Fruit fly (Drosophila melanogaster) whole organism, embryonic: Measurements from ENCODE around the gene Fbxl7.

ENCODE experiments used
- CG10209 ChIP-seq: fragments of 200-800 bp; sonication (Bioruptor generic); optimal IDR thresholded peaks from 3 replicates; lab custom pipeline; 2017; ENCODE audit warnings: missing biosample characterization, mild to moderate bottlenecking, missing genetic modification characterization, missing genetic modification reagents
- CG10979 ChIP-seq: fragments of 200-800 bp; sonication (Bioruptor generic); optimal IDR thresholded peaks from 2 replicates; lab custom pipeline; 2018; ENCODE audit warnings: missing biosample characterization, mild to moderate bottlenecking, missing genetic modification characterization, moderate library complexity
- CG11504 ChIP-seq: fragments of 200-800 bp; sonication (Bioruptor generic); optimal IDR thresholded peaks from 3 replicates; lab custom pipeline; 2019; ENCODE audit warnings: missing biosample characterization, mild to moderate bottlenecking, missing genetic modification characterization, moderate library complexity
- CG1233 ChIP-seq: fragments of 200-800 bp; sonication (Bioruptor generic); optimal IDR thresholded peaks from 4 replicates; lab custom pipeline; 2018; ENCODE audit warnings: missing biosample characterization, mild to moderate bottlenecking, missing genetic modification characterization
- CG12769 ChIP-seq: fragments of 200-800 bp; sonication (Bioruptor generic); optimal IDR thresholded peaks from 2 replicates; lab custom pipeline; 2019; ENCODE audit warnings: missing biosample characterization, mild to moderate bottlenecking, missing genetic modification characterization, moderate library complexity
- CG13624 ChIP-seq: fragments of 200-800 bp; sonication (Bioruptor generic); optimal IDR thresholded peaks from 2 replicates; lab custom pipeline; 2016; ENCODE audit warnings: missing biosample characterization, missing genetic modification characterization
- CG14441 ChIP-seq: fragments of 200-800 bp; sonication (Bioruptor generic); IDR thresholded peaks from 2 replicates; pipeline ENCODE4 v1.3.6; 2022; ENCODE audit warnings: missing biosample characterization, missing genetic modification characterization
- CG14965 ChIP-seq: fragments of 200-800 bp; sonication (Bioruptor generic); optimal IDR thresholded peaks from 2 replicates; lab custom pipeline; 2016; ENCODE audit warnings: missing biosample characterization, missing genetic modification characterization, borderline replicate concordance
- CG1647 ChIP-seq: fragments of 200-800 bp; sonication (Bioruptor generic); optimal IDR thresholded peaks from 3 replicates; lab custom pipeline; 2016; ENCODE audit warnings: missing biosample characterization, missing genetic modification characterization
- CG16863 ChIP-seq: fragments of 200-800 bp; sonication (Bioruptor generic); optimal IDR thresholded peaks from 3 replicates; lab custom pipeline; 2016; ENCODE audit warnings: missing biosample characterization, missing genetic modification characterization
- CG17186 ChIP-seq: fragments of 200-800 bp; sonication (Bioruptor generic); optimal IDR thresholded peaks from 3 replicates; lab custom pipeline; 2017; ENCODE audit warnings: missing biosample characterization, missing genetic modification reagents, missing genetic modification characterization
- CG17359 ChIP-seq: fragments of 200-800 bp; sonication (Bioruptor generic); optimal IDR thresholded peaks from 3 replicates; lab custom pipeline; 2018; ENCODE audit warnings: missing biosample characterization, mild to moderate bottlenecking, missing genetic modification characterization, moderate library complexity
- CG1832 ChIP-seq: fragments of 200-800 bp; sonication (Bioruptor generic); optimal IDR thresholded peaks from 2 replicates; lab custom pipeline; 2017; ENCODE audit warnings: missing biosample characterization, mild to moderate bottlenecking, missing genetic modification characterization, inconsistent platforms
- CG18599 ChIP-seq: fragments of 200-800 bp; sonication (Bioruptor generic); optimal IDR thresholded peaks from 3 replicates; lab custom pipeline; 2017; ENCODE audit warnings: missing biosample characterization, missing genetic modification characterization, mild to moderate bottlenecking, moderate library complexity, missing genetic modification reagents
- CG2678 ChIP-seq: fragments of 200-800 bp; sonication (Bioruptor generic); optimal IDR thresholded peaks from 3 replicates; lab custom pipeline; 2019; ENCODE audit warnings: missing biosample characterization, mild to moderate bottlenecking, missing genetic modification characterization, moderate library complexity
- CG31388 ChIP-seq: fragments of 200-800 bp; sonication (Bioruptor generic); optimal IDR thresholded peaks from 2 replicates; lab custom pipeline; 2016; ENCODE audit warnings: missing biosample characterization, missing genetic modification characterization
- CG33213 ChIP-seq: fragments of 200-800 bp; sonication (Bioruptor generic); optimal IDR thresholded peaks from 3 replicates; lab custom pipeline; 2016; ENCODE audit warnings: missing biosample characterization, missing genetic modification characterization
- CG33557 ChIP-seq: fragments of 200-800 bp; sonication (Bioruptor generic); optimal IDR thresholded peaks from 2 replicates; lab custom pipeline; 2019; ENCODE audit warnings: missing biosample characterization, mild to moderate bottlenecking, missing genetic modification characterization, moderate library complexity
- CG34422 ChIP-seq: fragments of 200-800 bp; sonication (Bioruptor generic); IDR thresholded peaks from 3 replicates; pipeline ENCODE4 v1.3.6; 2022; ENCODE audit warnings: missing biosample characterization, missing genetic modification characterization
- CG3838 ChIP-seq: fragments of 200-800 bp; sonication (Bioruptor generic); optimal IDR thresholded peaks from 3 replicates; lab custom pipeline; 2016; ENCODE audit warnings: missing biosample characterization, missing genetic modification characterization
- CG3847 ChIP-seq: fragments of 200-800 bp; sonication (Bioruptor generic); IDR thresholded peaks from 2 replicates; pipeline ENCODE4 v1.3.6; 2022; ENCODE audit warnings: missing biosample characterization, missing genetic modification characterization
- CG5245 ChIP-seq: fragments of 200-800 bp; sonication (Bioruptor generic); optimal IDR thresholded peaks from 3 replicates; lab custom pipeline; 2016; ENCODE audit warnings: missing biosample characterization, missing genetic modification characterization
- CG9817 ChIP-seq: fragments of 200-800 bp; sonication (Bioruptor generic); optimal IDR thresholded peaks from 2 replicates; lab custom pipeline; 2018; ENCODE audit warnings: missing biosample characterization, mild to moderate bottlenecking, missing genetic modification characterization, moderate library complexity
- Camta ChIP-seq: fragments of 200-800 bp; sonication (Bioruptor generic); optimal IDR thresholded peaks from 2 replicates; lab custom pipeline; 2016; ENCODE audit warnings: missing biosample characterization, missing genetic modification characterization
- Chrac-16 ChIP-seq: fragments of 200-800 bp; sonication (Bioruptor generic); optimal IDR thresholded peaks from 3 replicates; lab custom pipeline; 2016; ENCODE audit warnings: missing biosample characterization, missing genetic modification characterization
- Dp ChIP-seq: fragments of 200-800 bp; sonication (Bioruptor generic); optimal IDR thresholded peaks from 2 replicates; lab custom pipeline; 2018; ENCODE audit warnings: missing biosample characterization, mild to moderate bottlenecking, missing genetic modification characterization, moderate library complexity
- ERR ChIP-seq: fragments of 200-800 bp; sonication (Bioruptor generic); optimal IDR thresholded peaks from 2 replicates; lab custom pipeline; 2016; ENCODE audit warnings: missing biosample characterization, missing genetic modification characterization
- Elba2 ChIP-seq: fragments of 200-800 bp; sonication (Bioruptor generic); optimal IDR thresholded peaks from 3 replicates; lab custom pipeline; 2016; ENCODE audit warnings: missing biosample characterization, missing genetic modification characterization
- Fer1 ChIP-seq: fragments of 200-800 bp; sonication (Bioruptor generic); optimal IDR thresholded peaks from 2 replicates; lab custom pipeline; 2017; ENCODE audit warnings: missing biosample characterization, mild to moderate bottlenecking, missing genetic modification characterization
- Fer3 ChIP-seq: fragments of 200-800 bp; sonication (Bioruptor generic); optimal IDR thresholded peaks from 2 replicates; lab custom pipeline; 2018; ENCODE audit warnings: missing biosample characterization, mild to moderate bottlenecking, missing genetic modification characterization, moderate library complexity
- Hsf ChIP-seq: fragments of 200-800 bp; sonication (Bioruptor generic); optimal IDR thresholded peaks from 3 replicates; lab custom pipeline; 2016; ENCODE audit warnings: missing biosample characterization, missing genetic modification characterization
- Lhr ChIP-seq: fragments of 200-800 bp; sonication (Bioruptor generic); optimal IDR thresholded peaks from 3 replicates; lab custom pipeline; 2017; ENCODE audit warnings: mild to moderate bottlenecking, missing biosample characterization, missing genetic modification reagents, missing genetic modification characterization
- Mad ChIP-seq: fragments of 200-800 bp; sonication (Bioruptor generic); optimal IDR thresholded peaks from 2 replicates; lab custom pipeline; 2016; ENCODE audit warnings: missing biosample characterization, missing genetic modification characterization
- Mes4 ChIP-seq: fragments of 200-800 bp; sonication (Bioruptor generic); optimal IDR thresholded peaks from 2 replicates; lab custom pipeline; 2016; ENCODE audit warnings: missing biosample characterization, missing genetic modification characterization
- NK7.1 ChIP-seq: fragments of 200-800 bp; sonication (Bioruptor generic); optimal IDR thresholded peaks from 3 replicates; lab custom pipeline; 2016; ENCODE audit warnings: missing biosample characterization, missing genetic modification characterization
- Oli ChIP-seq: fragments of 200-800 bp; sonication (Bioruptor generic); optimal IDR thresholded peaks from 2 replicates; lab custom pipeline; 2018; ENCODE audit warnings: missing biosample characterization, mild to moderate bottlenecking, missing genetic modification characterization, moderate library complexity
- Six4 ChIP-seq: fragments of 200-800 bp; sonication (Bioruptor generic); optimal IDR thresholded peaks from 2 replicates; lab custom pipeline; 2016; ENCODE audit warnings: missing biosample characterization, missing genetic modification characterization
- Xbp1 ChIP-seq: fragments of 200-800 bp; sonication (Bioruptor generic); optimal IDR thresholded peaks from 3 replicates; lab custom pipeline; 2016; ENCODE audit warnings: missing biosample characterization, mild to moderate bottlenecking, missing genetic modification characterization
- bsh ChIP-seq, 2 experiments: fragments of 200-800 bp; sonication (Bioruptor generic); optimal IDR thresholded peaks; 2 replicates each; lab custom pipeline; 2017 to 2018; ENCODE audit warnings: mild to moderate bottlenecking in 2 of 2, missing biosample characterization in 2 of 2, missing genetic modification characterization in 2 of 2, moderate library complexity in 1 of 2
- ci ChIP-seq: fragments of 200-800 bp; sonication (Bioruptor generic); IDR thresholded peaks from 3 replicates; pipeline ENCODE4 v1.3.6; 2022; ENCODE audit warnings: missing biosample characterization, missing genetic modification characterization
- crol ChIP-seq: fragments of 200-800 bp; sonication (Bioruptor generic); IDR thresholded peaks from 2 replicates; pipeline ENCODE4 v1.3.6; 2022; ENCODE audit warnings: missing biosample characterization, missing genetic modification characterization
- gro ChIP-seq: fragments of 200-800 bp; sonication (Bioruptor generic); optimal IDR thresholded peaks from 2 replicates; lab custom pipeline; 2016; ENCODE audit warnings: missing biosample characterization, missing genetic modification characterization
- mam ChIP-seq: fragments of 200-800 bp; sonication (Bioruptor generic); optimal IDR thresholded peaks from 3 replicates; lab custom pipeline; 2016; ENCODE audit warnings: missing biosample characterization, missing genetic modification characterization
- nerfin-1 ChIP-seq: fragments of 200-800 bp; sonication (Bioruptor generic); optimal IDR thresholded peaks from 3 replicates; lab custom pipeline; 2019; ENCODE audit warnings: missing biosample characterization, mild to moderate bottlenecking, missing genetic modification characterization, moderate library complexity
- p53 ChIP-seq: fragments of 200-800 bp; sonication (Bioruptor generic); optimal IDR thresholded peaks from 2 replicates; lab custom pipeline; 2016; ENCODE audit warnings: missing biosample characterization, missing genetic modification characterization
- pnt ChIP-seq: fragments of 200-800 bp; sonication (Bioruptor generic); optimal IDR thresholded peaks from 3 replicates; lab custom pipeline; 2016; ENCODE audit warnings: missing biosample characterization, missing genetic modification characterization
- stwl ChIP-seq: fragments of 200-800 bp; sonication (Bioruptor generic); optimal IDR thresholded peaks from 3 replicates; lab custom pipeline; 2018; ENCODE audit warnings: missing biosample characterization, mild to moderate bottlenecking, missing genetic modification characterization, moderate library complexity
- tio ChIP-seq: fragments of 200-800 bp; sonication (Bioruptor generic); optimal IDR thresholded peaks from 2 replicates; lab custom pipeline; 2017; ENCODE audit warnings: missing biosample characterization, missing genetic modification characterization, inconsistent platforms
- tna ChIP-seq: fragments of 200-800 bp; sonication (Bioruptor generic); IDR thresholded peaks from 2 replicates; pipeline ENCODE4 v1.3.6; 2022; ENCODE audit warnings: missing biosample characterization, missing genetic modification characterization; ENCODE audit not compliant: partially characterized antibody
- ttk ChIP-seq: fragments of 200-800 bp; sonication (Bioruptor generic); IDR thresholded peaks from 2 replicates; pipeline ENCODE4 v2.1.2; 2022; ENCODE audit warnings: missing biosample characterization, missing genetic modification characterization

The Fbxl7 gene

DNA sequence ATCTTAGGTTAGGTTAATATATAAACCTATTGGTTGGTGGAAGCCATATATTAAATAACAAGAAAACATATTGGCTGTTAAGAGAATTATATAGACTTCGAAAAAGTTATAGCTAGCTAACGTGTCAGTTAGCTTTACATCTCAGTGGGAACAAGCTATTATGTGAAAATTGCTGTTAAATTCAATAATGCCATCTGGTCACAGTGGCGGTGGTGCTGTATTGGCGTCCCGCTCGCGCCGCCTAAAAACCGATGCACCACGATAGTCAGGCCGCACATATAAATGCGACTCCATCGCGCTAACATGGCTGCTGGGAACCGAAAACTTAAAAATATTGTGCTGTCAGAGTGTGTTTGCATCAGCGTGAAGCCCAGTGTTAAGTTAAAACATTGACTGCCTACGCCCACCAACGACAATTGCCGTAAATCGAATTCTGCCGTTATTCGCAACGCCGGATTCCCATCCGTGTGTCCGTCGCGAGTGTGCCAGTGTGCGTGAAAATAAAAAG is 52.3 kb downstream of the Fbxl7 start, which contains the start of gene Hel89B (continued):
- peak; percentile 26 for TF ChIP-seq Fer1 (GFP tag; lab: Kevin White, UChicago)
- TF ChIP-seq Fer3 = peak; percentile 68
- peak; percentile 46 for TF ChIP-seq CG1832 (GFP tag; lab: Kevin White, UChicago)
- TF ChIP-seq CG3838 (GFP tag; lab: Kevin White, UChicago) = peak; percentile 57
- TF ChIP-seq Chrac-16 = peak; percentile 67
- TF ChIP-seq Mes4 (GFP tag; lab: Kevin White, UChicago) = peak; percentile 46
- TF ChIP-seq Dp (GFP tag; lab: Kevin White, UChicago) = no peak
- TF ChIP-seq tio (GFP tag; lab: Kevin White, UChicago) = peak; percentile 68
- peak; percentile 52 for TF ChIP-seq CG17359 (tag; lab: Kevin White, UChicago)
- TF ChIP-seq CG10979 = peak; percentile 45
- TF ChIP-seq CG14965 = no peak
- peak; percentile 61 for TF ChIP-seq Oli
- peak; percentile 69 for TF ChIP-seq CG33213 (GFP tag; lab: Kevin White, UChicago)
- TF ChIP-seq Xbp1 (GFP tag; lab: Kevin White, UChicago) = peak; percentile 80
- peak; percentile 58 for TF ChIP-seq CG17186 (GFP tag; lab: Kevin White, UChicago)
- TF ChIP-seq p53 (GFP tag; lab: Kevin White, UChicago) = peak; percentile 26
- peak; percentile 47 for TF ChIP-seq CG13624 (GFP tag; lab: Kevin White, UChicago)
- TF ChIP-seq CG2678 = peak; percentile 62
- TF ChIP-seq CG34422 = no peak
- TF ChIP-seq Lhr (GFP tag; lab: Kevin White, UChicago) = peak; percentile 84
- TF ChIP-seq CG31388 = peak; percentile 24
- peak; percentile 51 for TF ChIP-seq gro
- TF ChIP-seq ERR = no peak
- TF ChIP-seq CG3847 (GFP tag; lab: Robert Waterston, UW) = no peak
- peak; percentile 41 for TF ChIP-seq stwl
- peak; percentile 47 for TF ChIP-seq Elba2 (GFP tag; lab: Kevin White, UChicago)
- no peak for TF ChIP-seq crol (GFP tag; lab: Robert Waterston, UW)
- TF ChIP-seq CG14441 (GFP tag; lab: Robert Waterston, UW) = no peak
- TF ChIP-seq CG5245 (GFP tag; lab: Kevin White, UChicago) = peak; percentile 38
- peak; percentile 40 for TF ChIP-seq CG10209
- peak in 1 of 2 experiments; percentile 54 for TF ChIP-seq bsh (GFP tag; optimal IDR thresholded peaks at IDR 0.05; lab: Kevin White, UChicago)
- TF ChIP-seq CG33557 = peak; percentile 5
- TF ChIP-seq nerfin-1 (tag; lab: Kevin White, UChicago) = peak; percentile 32
- no peak for TF ChIP-seq ttk (GFP tag; lab: Robert Waterston, UW)
- TF ChIP-seq CG11504 = peak; percentile 76
- TF ChIP-seq tna = no peak
- peak; percentile 89 for TF ChIP-seq CG9817
- TF ChIP-seq CG1233 (GFP tag; lab: Kevin White, UChicago) = no peak
- peak; percentile 57 for TF ChIP-seq pnt (GFP tag; lab: Kevin White, UChicago)
- TF ChIP-seq Camta (GFP tag; lab: Kevin White, UChicago) = peak; percentile 68
- TF ChIP-seq mam (GFP tag; lab: Kevin White, UChicago) = peak; percentile 83
- TF ChIP-seq CG1647 = peak; percentile 30
- peak; percentile 3 for TF ChIP-seq NK7.1 (GFP tag; lab: Kevin White, UChicago)
- TF ChIP-seq Six4 (GFP tag; lab: Kevin White, UChicago) = peak; percentile 13
- TF ChIP-seq CG16863 (GFP tag; lab: Kevin White, UChicago) = peak; percentile 18
- TF ChIP-seq Hsf (GFP tag; lab: Kevin White, UChicago) = peak; percentile 80
- TF ChIP-seq Mad = peak; percentile 49
- TF ChIP-seq CG12769 (tag; lab: Kevin White, UChicago) = peak; percentile 39
- no peak for TF ChIP-seq ci (GFP tag; lab: Robert Waterston, UW)
- peak; percentile 12 for TF ChIP-seq CG18599 (GFP tag; lab: Kevin White, UChicago)
